Worm (Caenorhabditis elegans) whole organism, midembryonic: ENCODE data around the gene try-3.

Experiments used
- flt-1 ChIP-seq: fragments of 200-800 bp; sonication (Bioruptor generic); IDR thresholded peaks from 2 replicates; pipeline ENCODE4 v1.3.6; 2022; ENCODE audit warnings: missing genetic modification characterization, missing compliant biosample characterization
- ref-1 ChIP-seq: fragments of 200-800 bp; sonication (Bioruptor generic); conservative IDR thresholded peaks from 2 replicates; pipeline ENCODE4 v1.3.6; 2022; ENCODE audit warnings: missing genetic modification reagents, missing genetic modification characterization, missing compliant biosample characterization

- TF ChIP-seq ref-1 (GFP tag; lab: Robert Waterston, UW), result no peak
- no peak for TF ChIP-seq flt-1
Measured at ce11 chrIV:6560434-6560833, 3.5 kb downstream of the try-3 start, which contains the start of gene best-9.
